Worm (Caenorhabditis elegans) whole organism, late embryonic: Measurements from ENCODE around the gene pqn-75.

ENCODE experiments used
- nfya-1 ChIP-seq: sonication (generic microtip); optimal IDR thresholded peaks from 2 replicates; lab custom pipeline; 2017; ENCODE audit warnings: missing genetic modification characterization, mild to moderate bottlenecking, missing compliant biosample characterization, antibody characterized with exemption, moderate library complexity
- npax-4 ChIP-seq: sonication (generic microtip); optimal IDR thresholded peaks from 2 replicates; lab custom pipeline; 2016; ENCODE audit warnings: missing genetic modification characterization, missing compliant biosample characterization
- pag-3 ChIP-seq: sonication (generic microtip); optimal IDR thresholded peaks from 2 replicates; lab custom pipeline; 2016; ENCODE audit warnings: missing compliant biosample characterization, missing genetic modification characterization, borderline replicate concordance
- pat-9 ChIP-seq: fragments of 200-800 bp; sonication (Bioruptor generic); optimal IDR thresholded peaks from 2 replicates; lab custom pipeline; 2018; ENCODE audit warnings: mild to moderate bottlenecking, missing genetic modification characterization, moderate library complexity, missing compliant biosample characterization
- tbx-2 ChIP-seq: sonication (generic microtip); optimal IDR thresholded peaks from 2 replicates; lab custom pipeline; 2016; ENCODE audit warnings: missing genetic modification characterization, missing compliant biosample characterization

ce11 chrIV:4083094-4083493 is 11.0 kb downstream of the pqn-75 start:
- TF ChIP-seq tbx-2 (tag; lab: Kevin White, UChicago) (no peak), nfya-1 (no peak), pag-3 (tag; lab: Kevin White, UChicago) (no peak), pat-9 (no peak), npax-4 (no peak)
